Worm (Caenorhabditis elegans) whole organism, L3 larva: ENCODE measurements around the gene picc-1.

Experiments used
- R02D3.7 ChIP-seq: fragments of 150-350 bp; optimal IDR thresholded peaks from 2 replicates; lab custom pipeline; 2014; ENCODE audit warnings: missing biosample characterization, missing genetic modification characterization
- ZK546.5 ChIP-seq: sonication (generic microtip); optimal IDR thresholded peaks from 2 replicates; lab custom pipeline; 2017; ENCODE audit warnings: missing biosample characterization, missing genetic modification characterization
- aly-2 ChIP-seq: fragments of 150-350 bp; optimal IDR thresholded peaks from 2 replicates; lab custom pipeline; 2014; ENCODE audit warnings: missing biosample characterization, missing genetic modification characterization
- ama-1 ChIP-seq: fragments of 150-350 bp; optimal IDR thresholded peaks from 2 replicates; lab custom pipeline; 2018
- ceh-28 ChIP-seq: fragments of 150-350 bp; optimal IDR thresholded peaks from 2 replicates; lab custom pipeline; 2014; ENCODE audit warnings: missing biosample characterization, missing genetic modification reagents, missing genetic modification characterization
- ceh-82 ChIP-seq: fragments of 150-350 bp; optimal IDR thresholded peaks from 2 replicates; lab custom pipeline; 2014; ENCODE audit warnings: missing biosample characterization, missing genetic modification characterization
- ceh-9 ChIP-seq: sonication (generic microtip); optimal IDR thresholded peaks from 2 replicates; lab custom pipeline; 2018; ENCODE audit warnings: missing biosample characterization, missing genetic modification characterization
- daf-12 ChIP-seq: fragments of 150-350 bp; optimal IDR thresholded peaks from 2 replicates; lab custom pipeline; 2014; ENCODE audit warnings: missing biosample characterization, missing genetic modification reagents, missing genetic modification characterization
- egl-27 ChIP-seq: sonication (generic microtip); optimal IDR thresholded peaks from 4 replicates; lab custom pipeline; 2017; ENCODE audit warnings: missing biosample characterization, missing genetic modification reagents, missing genetic modification characterization
- egl-5 ChIP-seq: fragments of 150-350 bp; optimal IDR thresholded peaks from 2 replicates; lab custom pipeline; 2017; ENCODE audit warnings: missing biosample characterization, missing genetic modification reagents, missing genetic modification characterization, inconsistent platforms
- elt-1 ChIP-seq: fragments of 150-350 bp; optimal IDR thresholded peaks from 2 replicates; lab custom pipeline; 2014; ENCODE audit warnings: missing biosample characterization, missing genetic modification characterization
- elt-2 ChIP-seq: sonication (generic microtip); optimal IDR thresholded peaks from 2 replicates; lab custom pipeline; 2016; ENCODE audit warnings: missing genetic modification reagents, mild to moderate bottlenecking, missing genetic modification characterization, missing compliant biosample characterization
- elt-3 ChIP-seq, 3 experiments: fragments of 150-350 bp in 1 of 3; sonication (generic microtip) in 2 of 3; optimal IDR thresholded peaks; 2 replicates in 2 of 3; 4 replicates in 1 of 3; lab custom pipeline; 2014 to 2017; ENCODE audit warnings: missing biosample characterization in 3 of 3, missing genetic modification characterization in 3 of 3
- fkh-10 ChIP-seq: sonication (generic microtip); optimal IDR thresholded peaks from 2 replicates; lab custom pipeline; 2017; ENCODE audit warnings: missing biosample characterization, missing genetic modification reagents, missing genetic modification characterization
- hmg-11 ChIP-seq: sonication (generic microtip); optimal IDR thresholded peaks from 2 replicates; lab custom pipeline; 2016; ENCODE audit warnings: missing genetic modification characterization, missing compliant biosample characterization
- jun-1 ChIP-seq: fragments of 150-350 bp; optimal IDR thresholded peaks from 2 replicates; lab custom pipeline; 2014; ENCODE audit warnings: missing biosample characterization, missing genetic modification reagents, missing genetic modification characterization
- lin-15B ChIP-seq: fragments of 150-350 bp; optimal IDR thresholded peaks from 2 replicates; lab custom pipeline; 2014; ENCODE audit warnings: missing biosample characterization, missing genetic modification characterization
- lin-39 ChIP-seq: fragments of 150-350 bp; optimal IDR thresholded peaks from 2 replicates; lab custom pipeline; 2018; ENCODE audit warnings: missing biosample characterization, missing genetic modification reagents, missing genetic modification characterization
- mdl-1 ChIP-seq: fragments of 150-350 bp; optimal IDR thresholded peaks from 2 replicates; lab custom pipeline; 2014; ENCODE audit warnings: missing biosample characterization, missing genetic modification characterization
- nfya-1 ChIP-seq: sonication (generic microtip); optimal IDR thresholded peaks from 2 replicates; lab custom pipeline; 2017; ENCODE audit warnings: missing genetic modification characterization, mild to moderate bottlenecking, missing compliant biosample characterization, antibody characterized with exemption, moderate library complexity; ENCODE audit not compliant: insufficient read depth
- nhr-11 ChIP-seq: fragments of 150-350 bp; optimal IDR thresholded peaks from 2 replicates; lab custom pipeline; 2014; ENCODE audit warnings: missing biosample characterization, missing genetic modification characterization
- nhr-12 ChIP-seq: fragments of 150-350 bp; optimal IDR thresholded peaks from 2 replicates; lab custom pipeline; 2014; ENCODE audit warnings: missing biosample characterization, missing genetic modification characterization
- nhr-23 ChIP-seq: fragments of 150-350 bp; optimal IDR thresholded peaks from 2 replicates; lab custom pipeline; 2014; ENCODE audit warnings: missing biosample characterization, missing genetic modification reagents, missing genetic modification characterization
- nhr-237 ChIP-seq: fragments of 150-350 bp; optimal IDR thresholded peaks from 2 replicates; lab custom pipeline; 2014; ENCODE audit warnings: missing biosample characterization, missing genetic modification characterization
- nhr-28 ChIP-seq: fragments of 150-350 bp; optimal IDR thresholded peaks from 2 replicates; lab custom pipeline; 2014; ENCODE audit warnings: missing biosample characterization, missing genetic modification characterization
- nhr-77 ChIP-seq: fragments of 150-350 bp; optimal IDR thresholded peaks from 2 replicates; lab custom pipeline; 2014; ENCODE audit warnings: missing biosample characterization, missing genetic modification characterization
- pha-4 ChIP-seq: fragments of 150-350 bp; optimal IDR thresholded peaks from 2 replicates; lab custom pipeline; 2014; ENCODE audit warnings: missing biosample characterization, missing genetic modification reagents, missing genetic modification characterization
- pqm-1 ChIP-seq: fragments of 150-350 bp; optimal IDR thresholded peaks from 2 replicates; lab custom pipeline; 2017; ENCODE audit warnings: missing biosample characterization, missing genetic modification characterization, inconsistent platforms
- sea-2 ChIP-seq: fragments of 150-350 bp; sonication (generic microtip); optimal IDR thresholded peaks from 4 replicates; lab custom pipeline; 2014; ENCODE audit warnings: missing biosample characterization, missing genetic modification reagents, missing genetic modification characterization
- skn-1 ChIP-seq: fragments of 150-350 bp; optimal IDR thresholded peaks from 2 replicates; lab custom pipeline; 2014; ENCODE audit warnings: missing biosample characterization, missing genetic modification characterization
- snpc-4 ChIP-seq: fragments of 150-350 bp; optimal IDR thresholded peaks from 2 replicates; lab custom pipeline; 2014; ENCODE audit warnings: missing biosample characterization, missing genetic modification characterization
- unc-39 ChIP-seq: sonication (generic microtip); optimal IDR thresholded peaks from 4 replicates; lab custom pipeline; 2017; ENCODE audit warnings: missing biosample characterization, missing genetic modification characterization
- unc-62 ChIP-seq: fragments of 150-350 bp; sonication (generic microtip); optimal IDR thresholded peaks from 4 replicates; lab custom pipeline; 2014; ENCODE audit warnings: missing biosample characterization, missing genetic modification reagents, missing genetic modification characterization
- ztf-11 ChIP-seq: fragments of 150-350 bp; optimal IDR thresholded peaks from 2 replicates; lab custom pipeline; 2014; ENCODE audit warnings: missing biosample characterization, missing genetic modification characterization
- ztf-4 ChIP-seq: fragments of 150-350 bp; optimal IDR thresholded peaks from 2 replicates; lab custom pipeline; 2014; ENCODE audit warnings: missing biosample characterization, missing genetic modification characterization

picc-1 gene

ce11 chrV:5982722-5983121 is 36.1 kb upstream of the picc-1 start:
- TF ChIP-seq R02D3.7 (tag; lab: Kevin White, UChicago) (no peak), ceh-82 (tag; lab: Kevin White, UChicago) (no peak), nhr-23 (tag; lab: Kevin White, UChicago) (peak; percentile 72), skn-1 (tag; lab: Kevin White, UChicago) (no peak), nhr-77 (tag; lab: Kevin White, UChicago) (no peak)

- TF ChIP-seq ama-1 (no peak), nhr-12 (no peak), nhr-28 (tag; lab: Kevin White, UChicago) (no peak), lin-15B (tag; lab: Kevin White, UChicago) (no peak), pha-4 (no peak), ZK546.5 (tag; lab: Kevin White, UChicago) (no peak), ceh-9 (no peak)
Observed at ce11 chrV:5983380-5983779, 35.4 kb upstream of the picc-1 start, which contains the start of gene dhs-16. Gene dhs-16 (plus strand): TSS chrV:5983745.

- TF ChIP-seq ztf-4 (tag; lab: Kevin White, UChicago): no peak
- no peak for TF ChIP-seq mdl-1 (tag; lab: Kevin White, UChicago)
- TF ChIP-seq pha-4: no peak
- TF ChIP-seq egl-5 (tag; lab: Kevin White, UChicago): no peak
Observed at ce11 chrV:5984244-5984643, 34.5 kb upstream of the picc-1 start.

- TF ChIP-seq nfya-1 (tag; lab: Kevin White, UChicago) (no peak), elt-1 (no peak), ztf-11 (tag; lab: Kevin White, UChicago) (no peak), nhr-28 (tag; lab: Kevin White, UChicago) (no peak), nhr-237 (tag; lab: Kevin White, UChicago) (no peak), pqm-1 (tag; lab: Kevin White, UChicago) (no peak), sea-2 (GFP tag; lab: Kevin White, UChicago) (no peak), unc-62 (GFP tag; lab: Kevin White, UChicago) (no peak), R02D3.7 (tag; lab: Kevin White, UChicago) (no peak), aly-2 (no peak), egl-5 (tag; lab: Kevin White, UChicago) (no peak), hmg-11 (no peak)
Observed at ce11 chrV:5986755-5987154, 32.0 kb upstream of the picc-1 start, which contains the start of gene C10F3.7. Gene C10F3.7 (minus strand): TSS chrV:5986855.

- TF ChIP-seq pha-4 (no peak), ceh-9 (no peak), jun-1 (tag; lab: Kevin White, UChicago) (no peak), elt-3 (tag; optimal IDR thresholded peaks at IDR 0.05; lab: Kevin White, UChicago) (no peak), ceh-28 (tag; lab: Kevin White, UChicago) (no peak)
Observed at ce11 chrV:5990383-5990782, 28.4 kb upstream of the picc-1 start, which contains the start of gene fut-8. Gene fut-8 (minus strand): TSS chrV:5990483.

- peak; percentile 26 for TF ChIP-seq snpc-4 (tag; lab: Kevin White, UChicago)
- peak; percentile 26 for TF ChIP-seq skn-1 (tag; lab: Kevin White, UChicago)
- peak; percentile 78 for TF ChIP-seq hmg-11
- peak; percentile 34 for TF ChIP-seq egl-27 (tag; lab: Kevin White, UChicago)
- peak; percentile 20 for TF ChIP-seq lin-15B (tag; lab: Kevin White, UChicago)
- TF ChIP-seq unc-39 (tag; lab: Kevin White, UChicago): no peak
- peak; percentile 70 for TF ChIP-seq elt-2 (tag; lab: Kevin White, UChicago)
- no peak for TF ChIP-seq ztf-4 (tag; lab: Kevin White, UChicago)
- TF ChIP-seq pqm-1 (tag; lab: Kevin White, UChicago): peak; percentile 20
- TF ChIP-seq fkh-10 (GFP tag; lab: Kevin White, UChicago): peak; percentile 15
- TF ChIP-seq daf-12 (tag; lab: Kevin White, UChicago): no peak
- TF ChIP-seq lin-39 (tag; lab: Kevin White, UChicago): peak; percentile 57
- peak; percentile 25 for TF ChIP-seq ceh-28 (tag; lab: Kevin White, UChicago)
- no peak for TF ChIP-seq nhr-11 (tag; lab: Kevin White, UChicago)
- peak; percentile 68 for TF ChIP-seq nfya-1 (tag; lab: Kevin White, UChicago)
- TF ChIP-seq sea-2 (GFP tag; lab: Kevin White, UChicago): peak; percentile 44
Observed at ce11 chrV:5991490-5992069, 27.2 kb upstream of the picc-1 start.
